Fruit fly (Drosophila melanogaster): ENCODE data around the gene peb.

The peb gene

dm6 chrX:4616865-4617669, at the start of gene peb:
peb (plus strand) TSS chrX:4617564.
- TF ChIP-seq h (optimal IDR thresholded peaks at IDR 0.05) (no peak), Myc (optimal IDR thresholded peaks at IDR 0.05) (no peak), ttk (optimal IDR thresholded peaks at IDR 0.05) (no peak)

dm6 chrX:4571829-4572228, 45.5 kb upstream of the peb start, which contains the start of gene CG12684:
CG12684 (minus strand) TSS chrX:4571929.
- TF ChIP-seq insv (optimal IDR thresholded peaks at IDR 0.05): no peak
- no peak for TF ChIP-seq Sin3A (optimal IDR thresholded peaks at IDR 0.05)
- TF ChIP-seq ttk (optimal IDR thresholded peaks at IDR 0.05): no peak
- TF ChIP-seq h (optimal IDR thresholded peaks at IDR 0.05): no peak
- TF ChIP-seq Myc (optimal IDR thresholded peaks at IDR 0.05): no peak
- TF ChIP-seq psq (optimal IDR thresholded peaks at IDR 0.05): no peak

- TF ChIP-seq Sin3A (optimal IDR thresholded peaks at IDR 0.05): no peak
- no peak for TF ChIP-seq psq (optimal IDR thresholded peaks at IDR 0.05)
- no peak for TF ChIP-seq Myc (optimal IDR thresholded peaks at IDR 0.05)
- TF ChIP-seq ttk (optimal IDR thresholded peaks at IDR 0.05): no peak
- TF ChIP-seq h (optimal IDR thresholded peaks at IDR 0.05): no peak
- TF ChIP-seq insv (optimal IDR thresholded peaks at IDR 0.05): no peak
These were observed 43.4 kb upstream of the peb start for dm6 chrX:4573971-4574370.

dm6 chrX:4581769-4582168, 35.6 kb upstream of the peb start:
- TF ChIP-seq psq (optimal IDR thresholded peaks at IDR 0.05): no peak

dm6 chrX:4582422-4582821, 34.9 kb upstream of the peb start:
- TF ChIP-seq psq (optimal IDR thresholded peaks at IDR 0.05) (no peak), Myc (optimal IDR thresholded peaks at IDR 0.05) (no peak), h (optimal IDR thresholded peaks at IDR 0.05) (no peak), insv (optimal IDR thresholded peaks at IDR 0.05) (no peak), Sin3A (optimal IDR thresholded peaks at IDR 0.05) (no peak), ttk (optimal IDR thresholded peaks at IDR 0.05) (no peak)

- no peak for TF ChIP-seq ttk (optimal IDR thresholded peaks at IDR 0.05)
- no peak for TF ChIP-seq h (optimal IDR thresholded peaks at IDR 0.05)
- TF ChIP-seq insv (optimal IDR thresholded peaks at IDR 0.05): no peak
- no peak for TF ChIP-seq psq (optimal IDR thresholded peaks at IDR 0.05)
- TF ChIP-seq Sin3A (optimal IDR thresholded peaks at IDR 0.05): no peak
- TF ChIP-seq Myc (optimal IDR thresholded peaks at IDR 0.05): no peak
These were observed 29.8 kb upstream of the peb start for dm6 chrX:4587584-4587983.

- TF ChIP-seq h (optimal IDR thresholded peaks at IDR 0.05) (no peak), insv (optimal IDR thresholded peaks at IDR 0.05) (no peak), Myc (optimal IDR thresholded peaks at IDR 0.05) (no peak)
These were observed 28.4 kb upstream of the peb start for dm6 chrX:4588981-4589380.

dm6 chrX:4589951-4590771, 27.2 kb upstream of the peb start:
- no peak for TF ChIP-seq h (optimal IDR thresholded peaks at IDR 0.05)
- no peak for TF ChIP-seq Myc (optimal IDR thresholded peaks at IDR 0.05)
- TF ChIP-seq insv (optimal IDR thresholded peaks at IDR 0.05): no peak
- no peak for TF ChIP-seq Sin3A (optimal IDR thresholded peaks at IDR 0.05)
- no peak for TF ChIP-seq psq (optimal IDR thresholded peaks at IDR 0.05)
- TF ChIP-seq ttk (optimal IDR thresholded peaks at IDR 0.05): no peak

dm6 chrX:4590772-4591064, 26.6 kb upstream of the peb start:
- TF ChIP-seq Myc (optimal IDR thresholded peaks at IDR 0.05) (no peak), psq (optimal IDR thresholded peaks at IDR 0.05) (no peak), ttk (optimal IDR thresholded peaks at IDR 0.05) (no peak), insv (optimal IDR thresholded peaks at IDR 0.05) (no peak), Sin3A (optimal IDR thresholded peaks at IDR 0.05) (no peak), h (optimal IDR thresholded peaks at IDR 0.05) (no peak)

- TF ChIP-seq psq (optimal IDR thresholded peaks at IDR 0.05): no peak
- no peak for TF ChIP-seq ttk (optimal IDR thresholded peaks at IDR 0.05)
- no peak for TF ChIP-seq Myc (optimal IDR thresholded peaks at IDR 0.05)
- TF ChIP-seq Sin3A (optimal IDR thresholded peaks at IDR 0.05): no peak
- no peak for TF ChIP-seq insv (optimal IDR thresholded peaks at IDR 0.05)
- TF ChIP-seq h (optimal IDR thresholded peaks at IDR 0.05): no peak
These were observed 25.1 kb upstream of the peb start for dm6 chrX:4592258-4592657.

dm6 chrX:4596467-4597183, 20.7 kb upstream of the peb start:
- no peak for TF ChIP-seq ttk (optimal IDR thresholded peaks at IDR 0.05)
- no peak for TF ChIP-seq Sin3A (optimal IDR thresholded peaks at IDR 0.05)
- TF ChIP-seq Myc (optimal IDR thresholded peaks at IDR 0.05): no peak
- TF ChIP-seq insv (optimal IDR thresholded peaks at IDR 0.05): no peak
- no peak for TF ChIP-seq h (optimal IDR thresholded peaks at IDR 0.05)
- TF ChIP-seq psq (optimal IDR thresholded peaks at IDR 0.05): no peak

- TF ChIP-seq Sin3A (optimal IDR thresholded peaks at IDR 0.05) (no peak), Myc (optimal IDR thresholded peaks at IDR 0.05) (no peak), ttk (optimal IDR thresholded peaks at IDR 0.05) (no peak), insv (optimal IDR thresholded peaks at IDR 0.05) (no peak), h (optimal IDR thresholded peaks at IDR 0.05) (no peak), psq (optimal IDR thresholded peaks at IDR 0.05) (no peak)
These were observed 17.4 kb upstream of the peb start for dm6 chrX:4599897-4600469.
